Fruit fly (Drosophila melanogaster): ENCODE results near the gene Inx5.

Gene Inx5

DNA sequence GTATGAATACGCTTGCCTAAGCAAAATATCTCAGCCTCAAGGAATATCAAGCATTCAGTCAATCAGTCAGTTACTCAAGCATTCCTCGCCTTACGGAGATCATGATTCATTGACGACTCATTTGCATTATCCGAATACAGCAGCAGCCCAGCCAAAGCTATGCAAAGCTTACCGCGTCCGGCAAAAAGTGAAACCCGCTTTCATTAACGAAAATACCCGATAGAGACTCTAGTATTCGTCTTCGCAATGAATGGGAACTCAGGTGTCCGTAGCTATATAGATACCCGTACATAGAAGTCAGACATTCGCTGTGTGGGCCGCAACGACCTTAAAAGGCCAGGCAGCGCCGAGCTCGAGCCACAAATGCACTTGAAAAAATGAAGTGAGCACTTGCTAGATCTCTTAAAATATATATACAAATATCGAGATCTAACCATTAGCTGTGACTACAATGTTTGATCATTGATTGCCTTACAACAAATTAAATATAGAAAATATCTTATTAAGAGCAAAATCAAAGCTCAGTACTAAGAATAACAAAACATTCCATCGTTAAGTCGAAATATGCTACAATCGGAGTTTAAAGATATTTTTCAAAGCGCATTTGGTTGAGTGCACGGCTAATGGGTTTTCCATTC, 25.8 kb downstream of the Inx5 start (continued):
- TF ChIP-seq Ets21C (GFP tag; optimal IDR thresholded peaks at IDR 0.05) (no peak), vri (GFP tag; optimal IDR thresholded peaks at IDR 0.05) (no peak), CG10631 (GFP tag; optimal IDR thresholded peaks at IDR 0.05) (peak; percentile 62), CG8319 (GFP tag; optimal IDR thresholded peaks at IDR 0.05) (no peak), fkh (GFP tag; optimal IDR thresholded peaks at IDR 0.05) (no peak), eg (GFP tag; IDR thresholded peaks at IDR 0.05) (peak; percentile 29; the same call in 1 of the 3 replicates), Sox102F (GFP tag; optimal IDR thresholded peaks at IDR 0.05) (peak; percentile 27), CG6792 (GFP tag; optimal IDR thresholded peaks at IDR 0.05) (peak; percentile 51), CG16779 (tag; optimal IDR thresholded peaks at IDR 0.05) (peak; percentile 10), Eip93F (GFP tag; optimal IDR thresholded peaks at IDR 0.05) (no peak), ss (GFP tag; optimal IDR thresholded peaks at IDR 0.05) (peak; percentile 47 to 50), acj6 (GFP tag; optimal IDR thresholded peaks at IDR 0.05) (peak; percentile 69), CG8632 (GFP tag; optimal IDR thresholded peaks at IDR 0.05) (peak; percentile 50), CG11762 (GFP tag; optimal IDR thresholded peaks at IDR 0.05; ENCODE audit: insufficient read depth) (no peak), Eip75B (GFP tag; optimal IDR thresholded peaks at IDR 0.05) (peak; percentile 62), CG9139 (GFP tag; optimal IDR thresholded peaks at IDR 0.05) (no peak), OdsH (GFP tag; optimal IDR thresholded peaks at IDR 0.05) (peak; percentile 66), Eip78C (GFP tag) (peak; percentile 86)

dm6 chrX:19135768-19136167, 34.9 kb downstream of the Inx5 start, which contains the start of gene Obp18a:
Obp18a (minus strand) TSS chrX:19135868.
- TF ChIP-seq Sox102F (GFP tag; optimal IDR thresholded peaks at IDR 0.05) = no peak
- no peak for TF ChIP-seq CG3032 (tag; optimal IDR thresholded peaks at IDR 0.05)
- TF ChIP-seq dsx (GFP tag; optimal IDR thresholded peaks at IDR 0.05; ENCODE audit: poor library complexity, severe bottlenecking) = no peak
- TF ChIP-seq CG4318 (GFP tag; optimal IDR thresholded peaks at IDR 0.05) = no peak
- TF ChIP-seq CG11902 (GFP tag; optimal IDR thresholded peaks at IDR 0.05) = no peak
- no peak for TF ChIP-seq CG6854 (GFP tag; optimal IDR thresholded peaks at IDR 0.05)
- no peak for TF ChIP-seq Gug (GFP tag; IDR thresholded peaks at IDR 0.05)
- TF ChIP-seq CG16779 (tag; optimal IDR thresholded peaks at IDR 0.05) = no peak
- TF ChIP-seq CG32006 (GFP tag; optimal IDR thresholded peaks at IDR 0.05) = no peak
- no peak for TF ChIP-seq Hr4 (GFP tag; optimal IDR thresholded peaks at IDR 0.05)
- no peak for TF ChIP-seq CG8319 (GFP tag; optimal IDR thresholded peaks at IDR 0.05)
- no peak for TF ChIP-seq CG6163 (GFP tag; IDR thresholded peaks at IDR 0.05)
- TF ChIP-seq CG11294 (GFP tag; IDR thresholded peaks at IDR 0.05) = no peak
- no peak for TF ChIP-seq CG6808 (GFP tag; optimal IDR thresholded peaks at IDR 0.05)
- no peak for TF ChIP-seq net (GFP tag; optimal IDR thresholded peaks at IDR 0.05)

dm6 chrX:19127216-19127615, 43.5 kb downstream of the Inx5 start, which contains the start of gene tgy:
tgy (minus strand) TSS chrX:19127316.
- TF ChIP-seq CG16779 (tag; optimal IDR thresholded peaks at IDR 0.05) (no peak), spab (GFP tag; optimal IDR thresholded peaks at IDR 0.05) (no peak), CG11294 (GFP tag; IDR thresholded peaks at IDR 0.05) (no peak), dsx (GFP tag; optimal IDR thresholded peaks at IDR 0.05; ENCODE audit: poor library complexity, severe bottlenecking) (no peak), Hr38 (GFP tag; optimal IDR thresholded peaks at IDR 0.05) (no peak), Sox14 (GFP tag; optimal IDR thresholded peaks at IDR 0.05) (no peak), Sox15 (GFP tag; optimal IDR thresholded peaks at IDR 0.05) (no peak), CG7368 (GFP tag; optimal IDR thresholded peaks at IDR 0.05) (no peak), OdsH (GFP tag; optimal IDR thresholded peaks at IDR 0.05) (no peak), Hr39 (GFP tag; optimal IDR thresholded peaks at IDR 0.05) (no peak), ss (GFP tag; optimal IDR thresholded peaks at IDR 0.05) (no peak), CG6854 (GFP tag; optimal IDR thresholded peaks at IDR 0.05) (no peak), Ets96B (tag; optimal IDR thresholded peaks at IDR 0.05) (no peak)
